Fruit fly (Drosophila melanogaster) S2 (cell line): Measurements from ENCODE around the gene Elo68alpha.

ENCODE experiments used
- CG8478 ChIP-seq: fragments of >200 bp; optimal IDR thresholded peaks from 2 replicates; lab custom pipeline; 2018
- CTCF ChIP-seq, 2 experiments: fragments of >200 bp; optimal IDR thresholded peaks; 2 replicates each; lab custom pipeline; 2018

DNA sequence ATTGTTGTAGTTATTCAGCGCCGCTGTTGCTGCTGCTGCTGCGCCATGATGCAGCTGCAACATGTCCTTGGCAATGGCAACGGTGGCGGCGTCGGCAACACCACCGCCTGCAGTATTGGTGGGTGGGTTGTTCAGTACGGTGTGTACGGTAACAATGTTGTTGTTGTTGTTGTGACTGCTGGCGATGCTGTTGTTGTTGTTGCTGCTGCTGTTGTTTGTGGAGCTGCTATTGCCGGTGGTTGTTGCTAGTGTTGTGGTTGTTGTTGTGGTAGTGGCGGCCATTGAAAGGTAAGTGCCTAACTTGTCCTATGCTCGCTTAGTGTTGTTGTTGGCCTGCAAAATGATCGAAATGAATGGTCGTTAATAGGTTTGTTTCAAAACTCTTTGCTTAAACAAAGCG is 14.9 kb upstream of the Elo68alpha start:
- no peak for TF ChIP-seq CG8478
- TF ChIP-seq CTCF (optimal IDR thresholded peaks at IDR 0.05; lab: Kevin White, UChicago), result no peak
